Fruit fly (Drosophila melanogaster): Measurements from ENCODE around the gene CG34041.

DNA sequence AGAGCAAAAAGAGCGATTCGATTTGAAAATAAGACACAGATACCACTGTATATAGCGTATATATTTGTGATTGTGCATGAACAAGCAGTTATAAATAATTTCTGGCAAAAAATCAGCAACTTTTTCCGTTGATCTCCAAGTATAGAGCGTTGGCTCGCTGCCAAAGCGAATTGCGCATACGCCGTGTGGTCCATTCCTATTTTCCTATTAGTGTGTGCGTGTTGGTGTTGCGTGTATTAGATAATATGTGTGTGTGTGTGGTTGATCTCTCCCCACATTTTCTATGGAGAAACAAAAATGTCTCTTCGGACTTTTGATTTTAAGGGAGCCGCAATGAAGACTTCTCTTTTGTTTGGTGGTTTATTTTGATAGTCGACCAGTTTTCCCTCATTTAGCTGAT is 44.7 kb downstream of the CG34041 start:
- TF ChIP-seq rgr (GFP tag; optimal IDR thresholded peaks at IDR 0.05), result no peak
- no peak for TF ChIP-seq Rel (GFP tag; optimal IDR thresholded peaks at IDR 0.05)
- no peak for TF ChIP-seq Rel (tag; optimal IDR thresholded peaks at IDR 0.05)
- TF ChIP-seq Dfd (GFP tag; optimal IDR thresholded peaks at IDR 0.05), result no peak
- no peak for TF ChIP-seq Hnf4 (GFP tag; optimal IDR thresholded peaks at IDR 0.05)
- no peak for TF ChIP-seq OdsH (GFP tag; optimal IDR thresholded peaks at IDR 0.05)
- TF ChIP-seq jim (GFP tag; optimal IDR thresholded peaks at IDR 0.05), result no peak
- TF ChIP-seq N (GFP tag; optimal IDR thresholded peaks at IDR 0.05), result no peak
